Fruit fly (Drosophila melanogaster) whole organism, embryonic: ENCODE data around the gene Oatp74D.
A peak's percentile ranks its signal among the peaks of the same experiment; 100 is the strongest.

Source experiments
- ATbp ChIP-seq: fragments of 200-800 bp; sonication (Bioruptor generic); optimal IDR thresholded peaks from 2 replicates; lab custom pipeline; 2017; ENCODE audit warnings: missing biosample characterization, mild to moderate bottlenecking, missing genetic modification characterization, missing genetic modification reagents
- B-H2 ChIP-seq: fragments of 200-800 bp; sonication (Bioruptor generic); optimal IDR thresholded peaks from 2 replicates; lab custom pipeline; 2018; ENCODE audit warnings: missing biosample characterization, mild to moderate bottlenecking, missing genetic modification characterization
- BtbVII ChIP-seq: fragments of 200-800 bp; sonication (Bioruptor generic); optimal IDR thresholded peaks from 3 replicates; lab custom pipeline; 2017; ENCODE audit warnings: missing biosample characterization, mild to moderate bottlenecking, missing genetic modification characterization
- CG10431 ChIP-seq: fragments of 200-800 bp; sonication (Bioruptor generic); optimal IDR thresholded peaks from 3 replicates; lab custom pipeline; 2018; ENCODE audit warnings: missing biosample characterization, mild to moderate bottlenecking, missing genetic modification characterization
- CG13296 ChIP-seq: fragments of 200-800 bp; sonication (Bioruptor generic); optimal IDR thresholded peaks from 3 replicates; lab custom pipeline; 2018; ENCODE audit warnings: missing biosample characterization, mild to moderate bottlenecking, missing genetic modification characterization
- CG15601 ChIP-seq: fragments of 200-800 bp; sonication (Bioruptor generic); optimal IDR thresholded peaks from 3 replicates; lab custom pipeline; 2019; ENCODE audit warnings: missing biosample characterization, mild to moderate bottlenecking, missing genetic modification characterization, moderate library complexity
- CG17361 ChIP-seq: fragments of 200-800 bp; sonication (Bioruptor generic); IDR thresholded peaks from 3 replicates; pipeline ENCODE4 v1.3.6; 2022; ENCODE audit warnings: missing biosample characterization, missing genetic modification characterization
- CG17385 ChIP-seq: fragments of 200-800 bp; sonication (Bioruptor generic); optimal IDR thresholded peaks from 3 replicates; lab custom pipeline; 2018; ENCODE audit warnings: missing biosample characterization, mild to moderate bottlenecking, missing genetic modification characterization
- CG17829 ChIP-seq: fragments of 200-800 bp; optimal IDR thresholded peaks from 2 replicates; lab custom pipeline; 2019; ENCODE audit warnings: missing biosample characterization, mild to moderate bottlenecking, missing genetic modification characterization, moderate library complexity
- CG18011 ChIP-seq: fragments of 200-800 bp; sonication (Bioruptor generic); optimal IDR thresholded peaks from 2 replicates; lab custom pipeline; 2017; ENCODE audit warnings: missing biosample characterization, missing genetic modification characterization, mild to moderate bottlenecking, moderate library complexity, missing genotype
- CG2678 ChIP-seq: fragments of 200-800 bp; sonication (Bioruptor generic); optimal IDR thresholded peaks from 3 replicates; lab custom pipeline; 2019; ENCODE audit warnings: missing biosample characterization, mild to moderate bottlenecking, missing genetic modification characterization, moderate library complexity
- CG2875 ChIP-seq: fragments of 200-800 bp; sonication (Bioruptor generic); optimal IDR thresholded peaks from 2 replicates; lab custom pipeline; 2017; ENCODE audit warnings: missing biosample characterization, mild to moderate bottlenecking, missing genetic modification characterization, missing genetic modification reagents
- CG42726 ChIP-seq: fragments of 200-800 bp; sonication (Bioruptor generic); IDR thresholded peaks from 2 replicates; pipeline ENCODE4 v1.3.6; 2022; ENCODE audit warnings: missing biosample characterization, missing genetic modification characterization; ENCODE audit not compliant: partially characterized antibody
- CG4282 ChIP-seq: fragments of 200-800 bp; sonication (Bioruptor generic); optimal IDR thresholded peaks from 2 replicates; lab custom pipeline; 2016; ENCODE audit warnings: missing biosample characterization, missing genetic modification characterization
- CG43689 ChIP-seq: fragments of 200-800 bp; sonication (Bioruptor generic); IDR thresholded peaks from 2 replicates; pipeline ENCODE4 v1.3.6; 2022; ENCODE audit warnings: missing biosample characterization, missing genetic modification characterization
- CG6254 ChIP-seq: fragments of 200-800 bp; sonication (Bioruptor generic); optimal IDR thresholded peaks from 3 replicates; lab custom pipeline; 2017; ENCODE audit warnings: mild to moderate bottlenecking, missing biosample characterization, missing genetic modification reagents, missing genetic modification characterization
- CG6854 ChIP-seq: fragments of 200-800 bp; sonication (Bioruptor generic); optimal IDR thresholded peaks from 3 replicates; lab custom pipeline; 2017; ENCODE audit warnings: missing biosample characterization, mild to moderate bottlenecking, missing genetic modification characterization
- CG8765 ChIP-seq: fragments of 200-800 bp; sonication (Bioruptor generic); IDR thresholded peaks from 2 replicates; pipeline ENCODE4 v1.3.6; 2022; ENCODE audit warnings: missing biosample characterization, missing genetic modification characterization
- Camta ChIP-seq: fragments of 200-800 bp; sonication (Bioruptor generic); optimal IDR thresholded peaks from 2 replicates; lab custom pipeline; 2016; ENCODE audit warnings: missing biosample characterization, missing genetic modification characterization
- D19A ChIP-seq: fragments of 200-800 bp; optimal IDR thresholded peaks from 3 replicates; lab custom pipeline; 2019; ENCODE audit warnings: missing biosample characterization, mild to moderate bottlenecking, missing genetic modification characterization, moderate library complexity
- Gsc ChIP-seq: fragments of 200-800 bp; sonication (Bioruptor generic); IDR thresholded peaks from 2 replicates; pipeline ENCODE4 v1.3.6; 2022; ENCODE audit warnings: missing biosample characterization, missing genetic modification characterization
- H2.0 ChIP-seq: fragments of 200-800 bp; sonication (Bioruptor generic); IDR thresholded peaks from 2 replicates; pipeline ENCODE4 v1.3.6; 2022; ENCODE audit warnings: missing biosample characterization, missing genetic modification characterization
- HmgD ChIP-seq: fragments of 200-800 bp; sonication (Bioruptor generic); optimal IDR thresholded peaks from 3 replicates; lab custom pipeline; 2016; ENCODE audit warnings: missing biosample characterization, missing genetic modification characterization
- Max ChIP-seq: fragments of 200-800 bp; sonication (Bioruptor generic); optimal IDR thresholded peaks from 2 replicates; lab custom pipeline; 2016; ENCODE audit warnings: missing biosample characterization, mild to moderate bottlenecking, missing genetic modification characterization
- Myb ChIP-seq: fragments of 200-800 bp; sonication (Bioruptor generic); optimal IDR thresholded peaks from 2 replicates; lab custom pipeline; 2016; ENCODE audit warnings: missing biosample characterization, missing genetic modification characterization
- NC2β ChIP-seq: fragments of 200-800 bp; sonication (Bioruptor generic); optimal IDR thresholded peaks from 2 replicates; lab custom pipeline; 2016; ENCODE audit warnings: missing biosample characterization, missing genetic modification characterization
- Optix ChIP-seq: fragments of 200-800 bp; sonication (Bioruptor generic); IDR thresholded peaks from 3 replicates; pipeline ENCODE4 v1.3.6; 2022; ENCODE audit warnings: missing biosample characterization, missing genetic modification characterization
- Six4 ChIP-seq: fragments of 200-800 bp; sonication (Bioruptor generic); optimal IDR thresholded peaks from 2 replicates; lab custom pipeline; 2016; ENCODE audit warnings: missing biosample characterization, missing genetic modification characterization
- Tbp ChIP-seq: fragments of >200 bp; optimal IDR thresholded peaks from 2 replicates; lab custom pipeline; 2018; ENCODE audit warnings: missing biosample characterization, missing genetic modification characterization
- bcd ChIP-seq: fragments of 200-800 bp; sonication (Bioruptor generic); optimal IDR thresholded peaks from 2 replicates; lab custom pipeline; 2017; ENCODE audit warnings: missing biosample characterization, mild to moderate bottlenecking, missing genetic modification characterization
- dpn ChIP-seq, 2 experiments: fragments of 200-800 bp; sonication (Bioruptor generic); optimal IDR thresholded peaks; 3 replicates each; lab custom pipeline; 2016; ENCODE audit warnings: missing biosample characterization in 2 of 2, missing genetic modification characterization in 2 of 2
- dysf ChIP-seq: fragments of 200-800 bp; sonication (Bioruptor generic); IDR thresholded peaks from 3 replicates; pipeline ENCODE4 v1.3.6; 2022; ENCODE audit warnings: missing biosample characterization, missing genetic modification characterization
- ftz-f1 ChIP-seq: fragments of 200-800 bp; sonication (Bioruptor generic); optimal IDR thresholded peaks from 2 replicates; lab custom pipeline; 2016; ENCODE audit warnings: missing biosample characterization, missing genetic modification characterization
- gcm2 ChIP-seq: fragments of 200-800 bp; sonication (Bioruptor generic); optimal IDR thresholded peaks from 2 replicates; lab custom pipeline; 2016; ENCODE audit warnings: missing biosample characterization, missing genetic modification characterization
- lilli ChIP-seq: fragments of 200-800 bp; sonication (Bioruptor generic); optimal IDR thresholded peaks from 3 replicates; lab custom pipeline; 2016; ENCODE audit warnings: missing biosample characterization, missing genetic modification characterization
- lola ChIP-seq, 3 experiments: fragments of >200 bp in 2 of 3; fragments of 200-800 bp in 1 of 3; sonication (Bioruptor generic) in 1 of 3; optimal IDR thresholded peaks; 2 replicates each; lab custom pipeline; 2017 to 2019; ENCODE audit warnings: missing biosample characterization in 3 of 3, missing genetic modification characterization in 3 of 3, mild to moderate bottlenecking in 1 of 3, moderate library complexity in 1 of 3
- mld ChIP-seq: fragments of 200-800 bp; sonication (Bioruptor generic); IDR thresholded peaks from 3 replicates; pipeline ENCODE4 v1.3.6; 2022; ENCODE audit warnings: missing biosample characterization, missing genetic modification characterization; ENCODE audit not compliant: partially characterized antibody
- nom ChIP-seq: fragments of 200-800 bp; sonication (Bioruptor generic); optimal IDR thresholded peaks from 2 replicates; lab custom pipeline; 2017; ENCODE audit warnings: missing biosample characterization, missing genetic modification characterization, mild to moderate bottlenecking, moderate library complexity, missing genetic modification reagents
- oc ChIP-seq: fragments of 200-800 bp; sonication (Bioruptor generic); optimal IDR thresholded peaks from 2 replicates; lab custom pipeline; 2018; ENCODE audit warnings: missing biosample characterization, mild to moderate bottlenecking, missing genetic modification characterization, moderate library complexity
- odd ChIP-seq: fragments of 200-800 bp; sonication (Bioruptor generic); optimal IDR thresholded peaks from 2 replicates; lab custom pipeline; 2017; ENCODE audit warnings: missing biosample characterization, mild to moderate bottlenecking, missing genetic modification characterization
- org-1 ChIP-seq: fragments of 200-800 bp; sonication (Bioruptor generic); optimal IDR thresholded peaks from 2 replicates; lab custom pipeline; 2017; ENCODE audit warnings: missing biosample characterization, missing genetic modification characterization
- pho ChIP-seq: fragments of 200-800 bp; sonication (Bioruptor generic); optimal IDR thresholded peaks from 2 replicates; lab custom pipeline; 2016; ENCODE audit warnings: missing biosample characterization, missing genetic modification characterization
- sc ChIP-seq, 3 experiments: fragments of >200 bp in 2 of 3; fragments of 200-800 bp in 1 of 3; sonication (Bioruptor generic) in 1 of 3; optimal IDR thresholded peaks; 2 replicates in 2 of 3; 3 replicates in 1 of 3; lab custom pipeline; 2017; ENCODE audit warnings: mild to moderate bottlenecking in 1 of 3, missing biosample characterization in 1 of 3, missing genetic modification characterization in 1 of 3, missing genetic modification reagents in 1 of 3
- sr ChIP-seq: fragments of 200-800 bp; sonication (Bioruptor generic); IDR thresholded peaks from 3 replicates; pipeline ENCODE4 v1.3.6; 2022; ENCODE audit warnings: missing biosample characterization, missing genetic modification characterization
- stwl ChIP-seq: fragments of 200-800 bp; sonication (Bioruptor generic); optimal IDR thresholded peaks from 3 replicates; lab custom pipeline; 2018; ENCODE audit warnings: missing biosample characterization, mild to moderate bottlenecking, missing genetic modification characterization, moderate library complexity
- tgo ChIP-seq: fragments of 200-800 bp; sonication (Bioruptor generic); IDR thresholded peaks from 3 replicates; pipeline ENCODE4 v1.3.6; 2022; ENCODE audit warnings: missing biosample characterization, missing genetic modification characterization
- wdn ChIP-seq: fragments of 200-800 bp; sonication (Bioruptor generic); IDR thresholded peaks from 2 replicates; pipeline ENCODE4 v1.3.6; 2022; ENCODE audit warnings: missing biosample characterization, missing genetic modification characterization
- z ChIP-seq: fragments of 200-800 bp; sonication (Bioruptor generic); IDR thresholded peaks from 3 replicates; pipeline ENCODE4 v1.3.6; 2022; ENCODE audit warnings: missing biosample characterization, missing genetic modification characterization
- zen2 ChIP-seq: fragments of 200-800 bp; sonication (Bioruptor generic); IDR thresholded peaks from 3 replicates; pipeline ENCODE4 v1.3.6; 2022; ENCODE audit warnings: missing biosample characterization, missing genetic modification characterization; ENCODE audit not compliant: partially characterized antibody
- zfh1 ChIP-seq: fragments of 200-800 bp; sonication (Bioruptor generic); IDR thresholded peaks from 3 replicates; pipeline ENCODE4 v1.3.6; 2022; ENCODE audit warnings: missing biosample characterization, missing genetic modification characterization

The Oatp74D gene

dm6 chr3L:17485280-17485792 is 1.6 kb upstream of the Oatp74D start (continued):
- TF ChIP-seq CG10431 (peak; percentile 95), CG15601 (tag; lab: Kevin White, UChicago) (peak; percentile 95), zen2 (GFP tag; lab: Robert Waterston, UW) (no peak), NC2β (GFP tag; lab: Kevin White, UChicago) (peak; percentile 74), CG17385 (GFP tag; lab: Kevin White, UChicago) (peak; percentile 71), CG42726 (no peak), oc (tag; lab: Kevin White, UChicago) (peak; percentile 81), dpn (GFP tag; optimal IDR thresholded peaks at IDR 0.05; lab: Kevin White, UChicago) (peak in 1 of 2 experiments; percentile 9), sc (optimal IDR thresholded peaks at IDR 0.05; lab: Kevin White, UChicago) (no peak), sc (GFP tag; optimal IDR thresholded peaks at IDR 0.05; lab: Kevin White, UChicago) (peak; percentile 89), CG13296 (GFP tag; lab: Kevin White, UChicago) (peak; percentile 34), nom (GFP tag; lab: Kevin White, UChicago) (peak; percentile 80), CG17361 (peak; percentile 72), bcd (peak; percentile 71), H2.0 (GFP tag; lab: Robert Waterston, UW) (no peak), gcm2 (no peak), CG4282 (GFP tag; lab: Kevin White, UChicago) (no peak), ftz-f1 (GFP tag; lab: Kevin White, UChicago) (no peak), odd (GFP tag; lab: Kevin White, UChicago) (peak; percentile 88), org-1 (GFP tag; lab: Kevin White, UChicago) (peak; percentile 86), HmgD (peak; percentile 21), CG2875 (GFP tag; lab: Kevin White, UChicago) (peak; percentile 97), CG6254 (GFP tag; lab: Kevin White, UChicago) (peak; percentile 92), Camta (GFP tag; lab: Kevin White, UChicago) (peak; percentile 28), Gsc (GFP tag; lab: Robert Waterston, UW) (no peak), CG18011 (no peak), CG17829 (peak; percentile 78), Optix (GFP tag; lab: Robert Waterston, UW) (peak; percentile 42; the same call in 2 of the 3 replicates), mld (GFP tag; lab: Robert Waterston, UW) (no peak), BtbVII (GFP tag; lab: Kevin White, UChicago) (peak; percentile 81), wdn (GFP tag; lab: Robert Waterston, UW) (no peak), Tbp (GFP tag; lab: Kevin White, UChicago) (no peak), lola (GFP tag; optimal IDR thresholded peaks at IDR 0.05; lab: Kevin White, UChicago) (peak in 1 of 3 experiments; percentile 86), sr (peak; percentile 73; the same call in 1 of the 3 replicates), CG2678 (tag; lab: Kevin White, UChicago) (peak; percentile 81), CG6854 (peak; percentile 45), pho (no peak), Six4 (GFP tag; lab: Kevin White, UChicago) (peak; percentile 66), stwl (tag; lab: Kevin White, UChicago) (peak; percentile 37), CG43689 (GFP tag; lab: Robert Waterston, UW) (no peak), tgo (no peak), lilli (GFP tag; lab: Kevin White, UChicago) (no peak), Max (GFP tag; lab: Kevin White, UChicago) (peak; percentile 39), B-H2 (GFP tag; lab: Kevin White, UChicago) (no peak), dysf (no peak), CG8765 (GFP tag; lab: Robert Waterston, UW) (no peak), Myb (GFP tag; lab: Kevin White, UChicago) (peak; percentile 5), z (GFP tag; lab: Robert Waterston, UW) (peak; percentile 70), zfh1 (peak; percentile 81), D19A (peak; percentile 70), ATbp (peak; percentile 99)
